Fruit fly (Drosophila melanogaster): ENCODE data around the gene ClpP.

DNA sequence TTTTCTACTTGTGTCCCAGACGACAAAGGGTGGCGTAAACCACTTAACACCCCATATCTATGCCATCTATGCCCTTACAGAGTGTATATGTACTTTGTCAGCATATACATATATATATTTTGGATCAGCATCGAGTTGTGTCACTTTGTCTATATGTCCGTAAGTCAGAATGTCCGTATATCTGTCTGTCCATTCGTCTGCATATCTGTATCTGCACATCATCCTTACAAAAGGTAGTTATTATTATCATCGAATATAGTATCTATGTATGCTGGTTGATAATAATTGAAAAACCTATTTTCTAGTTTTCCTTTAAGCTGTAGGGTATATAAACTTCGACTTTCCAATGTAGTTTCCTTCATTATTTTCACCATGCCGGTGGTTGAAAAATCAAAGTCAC is 5.5 kb upstream of the ClpP start:
- TF ChIP-seq tj (GFP tag; optimal IDR thresholded peaks at IDR 0.05): no peak
- TF ChIP-seq CG14711 (tag; optimal IDR thresholded peaks at IDR 0.05): no peak
- no peak for TF ChIP-seq ovo (GFP tag; optimal IDR thresholded peaks at IDR 0.05)
- no peak for TF ChIP-seq kay (GFP tag; ENCODE audit: borderline replicate concordance)
- TF ChIP-seq CG7101 (tag; optimal IDR thresholded peaks at IDR 0.05): no peak

Data from whole organism, adult.